Worm (Caenorhabditis elegans) whole organism, young adult: Measurements from ENCODE around the gene srw-84.
A peak's percentile ranks its signal among the peaks of the same experiment; 100 is the strongest.

Experiments used
- F10E7.11 ChIP-seq: sonication (generic microtip); optimal IDR thresholded peaks from 2 replicates; lab custom pipeline; 2017; ENCODE audit warnings: mild to moderate bottlenecking, missing genetic modification characterization, moderate library complexity, missing compliant biosample characterization
- F22D6.2 ChIP-seq: sonication (generic microtip); optimal IDR thresholded peaks from 2 replicates; lab custom pipeline; 2016; ENCODE audit warnings: mild to moderate bottlenecking, missing genetic modification characterization, missing compliant biosample characterization
- F57C9.4 ChIP-seq: sonication (generic microtip); optimal IDR thresholded peaks from 2 replicates; lab custom pipeline; 2017; ENCODE audit warnings: mild to moderate bottlenecking, missing genetic modification characterization, missing compliant biosample characterization
- K12H6.12 ChIP-seq: fragments of 200-800 bp; sonication (Bioruptor generic); optimal IDR thresholded peaks from 2 replicates; lab custom pipeline; 2018; ENCODE audit warnings: mild to moderate bottlenecking, missing genetic modification characterization, missing compliant biosample characterization
- Y67H2A.10 ChIP-seq: fragments of 200-800 bp; sonication (Bioruptor generic); conservative IDR thresholded peaks from 2 replicates; pipeline ENCODE4 v1.3.6; 2022; ENCODE audit warnings: missing genetic modification reagents, missing genetic modification characterization, missing compliant biosample characterization
- Y95B8A.8 ChIP-seq: fragments of 200-800 bp; sonication (Bioruptor generic); IDR thresholded peaks from 2 replicates; pipeline ENCODE4 v1.3.6; 2022; ENCODE audit warnings: missing genetic modification reagents, missing genetic modification characterization, missing compliant biosample characterization
- aptf-3 ChIP-seq: fragments of 200-800 bp; sonication (Bioruptor generic); IDR thresholded peaks from 2 replicates; pipeline ENCODE4 v1.3.6; 2022; ENCODE audit warnings: missing genetic modification characterization, missing compliant biosample characterization
- atf-7 ChIP-seq: sonication (generic microtip); optimal IDR thresholded peaks from 2 replicates; lab custom pipeline; 2017; ENCODE audit warnings: mild to moderate bottlenecking, missing genetic modification characterization, missing compliant biosample characterization
- athp-1 ChIP-seq: sonication (generic microtip); optimal IDR thresholded peaks from 2 replicates; lab custom pipeline; 2017; ENCODE audit warnings: mild to moderate bottlenecking, missing genetic modification characterization, missing compliant biosample characterization
- attf-6 ChIP-seq: fragments of 200-800 bp; sonication (Bioruptor generic); IDR thresholded peaks from 2 replicates; pipeline ENCODE4 v1.3.6; 2022; ENCODE audit warnings: missing genetic modification reagents, missing genetic modification characterization, missing compliant biosample characterization
- ccch-3 ChIP-seq: fragments of 200-800 bp; sonication (Bioruptor generic); optimal IDR thresholded peaks from 2 replicates; lab custom pipeline; 2018; ENCODE audit warnings: mild to moderate bottlenecking, missing genetic modification characterization, missing compliant biosample characterization
- ceh-27 ChIP-seq: fragments of 200-800 bp; sonication (Bioruptor generic); optimal IDR thresholded peaks from 2 replicates; lab custom pipeline; 2018; ENCODE audit warnings: mild to moderate bottlenecking, missing genetic modification characterization, moderate library complexity, missing compliant biosample characterization
- ceh-40 ChIP-seq: fragments of 200-800 bp; sonication (Bioruptor generic); IDR thresholded peaks from 2 replicates; pipeline ENCODE4 v1.3.6; 2022; ENCODE audit warnings: missing genetic modification characterization, missing compliant biosample characterization
- chd-7 ChIP-seq: sonication (generic microtip); optimal IDR thresholded peaks from 2 replicates; lab custom pipeline; 2016; ENCODE audit warnings: mild to moderate bottlenecking, missing genetic modification characterization, moderate library complexity, missing compliant biosample characterization
- dpff-1 ChIP-seq: sonication (generic microtip); optimal IDR thresholded peaks from 2 replicates; lab custom pipeline; 2017; ENCODE audit warnings: mild to moderate bottlenecking, missing genetic modification characterization, missing compliant biosample characterization
- ekl-4 ChIP-seq: fragments of 200-800 bp; sonication (Bioruptor generic); IDR thresholded peaks from 2 replicates; pipeline ENCODE4 v1.3.6; 2022; ENCODE audit warnings: missing genetic modification reagents, missing genetic modification characterization, missing compliant biosample characterization
- hmg-1.2 ChIP-seq: fragments of 200-800 bp; sonication (Bioruptor generic); IDR thresholded peaks from 2 replicates; pipeline ENCODE4 v1.3.6; 2022; ENCODE audit warnings: missing genetic modification reagents, missing genetic modification characterization, missing compliant biosample characterization
- hmg-20 ChIP-seq: fragments of 200-800 bp; sonication (Bioruptor generic); IDR thresholded peaks from 2 replicates; pipeline ENCODE4 v1.3.6; 2022; ENCODE audit warnings: missing genetic modification reagents, missing genetic modification characterization, missing compliant biosample characterization
- hrde-1 ChIP-seq: sonication (generic microtip); optimal IDR thresholded peaks from 2 replicates; lab custom pipeline; 2016; ENCODE audit warnings: missing genetic modification characterization, mild to moderate bottlenecking, missing compliant biosample characterization, moderate library complexity, missing genotype, missing genetic modification reagents, borderline replicate concordance
- let-526 ChIP-seq: fragments of 200-800 bp; sonication (Bioruptor generic); IDR thresholded peaks from 2 replicates; pipeline ENCODE4 v1.3.6; 2022; ENCODE audit warnings: missing genetic modification reagents, missing genetic modification characterization, missing compliant biosample characterization
- lin-40 ChIP-seq: sonication (generic microtip); optimal IDR thresholded peaks from 2 replicates; lab custom pipeline; 2016; ENCODE audit warnings: missing genetic modification characterization, mild to moderate bottlenecking, missing compliant biosample characterization, missing genotype, missing genetic modification reagents
- lir-1 ChIP-seq: fragments of 200-800 bp; sonication (Bioruptor generic); conservative IDR thresholded peaks from 2 replicates; pipeline ENCODE4 v1.3.6; 2022; ENCODE audit warnings: missing genetic modification reagents, missing genetic modification characterization, missing compliant biosample characterization
- lsl-1 ChIP-seq: fragments of 200-800 bp; sonication (Bioruptor generic); optimal IDR thresholded peaks from 2 replicates; lab custom pipeline; 2018; ENCODE audit warnings: mild to moderate bottlenecking, missing genetic modification characterization, moderate library complexity, missing compliant biosample characterization
- mes-4 ChIP-seq: sonication (generic microtip); optimal IDR thresholded peaks from 2 replicates; lab custom pipeline; 2016; ENCODE audit warnings: missing genotype, missing genetic modification characterization, missing compliant biosample characterization
- nhr-179 ChIP-seq: sonication (generic microtip); optimal IDR thresholded peaks from 2 replicates; lab custom pipeline; 2016; ENCODE audit warnings: mild to moderate bottlenecking, missing genetic modification characterization, missing compliant biosample characterization
- nhr-80 ChIP-seq: sonication (generic microtip); optimal IDR thresholded peaks from 2 replicates; lab custom pipeline; 2016; ENCODE audit warnings: missing genetic modification characterization, missing compliant biosample characterization
- pbrm-1 ChIP-seq: fragments of 200-800 bp; sonication (Bioruptor generic); IDR thresholded peaks from 2 replicates; pipeline ENCODE4 v1.3.6; 2022; ENCODE audit warnings: missing genetic modification reagents, missing genetic modification characterization, missing compliant biosample characterization
- rpc-1 ChIP-seq, 2 experiments: fragments of 150-350 bp in 1 of 2; sonication (generic microtip) in 1 of 2; optimal IDR thresholded peaks; 2 replicates each; lab custom pipeline; 2014 to 2018; ENCODE audit warnings: missing biosample characterization in 1 of 2, missing genetic modification characterization in 1 of 2, missing genetic modification reagents in 1 of 2, missing genotype in 1 of 2
- sea-2 ChIP-seq: fragments of 200-800 bp; sonication (Bioruptor generic); IDR thresholded peaks from 2 replicates; pipeline ENCODE4 v1.3.6; 2022; ENCODE audit warnings: missing genetic modification characterization, missing compliant biosample characterization
- snpc-1.1 ChIP-seq: sonication (generic microtip); optimal IDR thresholded peaks from 2 replicates; lab custom pipeline; 2017; ENCODE audit warnings: missing genetic modification characterization, mild to moderate bottlenecking, missing compliant biosample characterization, antibody characterized with exemption, moderate library complexity, missing genotype, missing genetic modification reagents; ENCODE audit not compliant: insufficient read depth
- snpc-3.4 ChIP-seq: sonication (generic microtip); optimal IDR thresholded peaks from 2 replicates; lab custom pipeline; 2017; ENCODE audit warnings: missing genetic modification characterization, mild to moderate bottlenecking, missing compliant biosample characterization, antibody characterized with exemption, moderate library complexity, missing genotype, missing genetic modification reagents
- snpc-4 ChIP-seq, 5 experiments: fragments of 150-350 bp in 1 of 5; sonication (generic microtip) in 4 of 5; optimal IDR thresholded peaks; 2 replicates each; lab custom pipeline; 2014 to 2018; ENCODE audit warnings: missing genetic modification characterization in 5 of 5, missing biosample characterization in 3 of 5, antibody characterized with exemption in 2 of 5, mild to moderate bottlenecking in 2 of 5, missing compliant biosample characterization in 2 of 5, missing genotype in 2 of 5, moderate library complexity in 2 of 5, missing genetic modification reagents in 1 of 5
- tbp1 ChIP-seq: fragments of 200-800 bp; sonication (Bioruptor generic); optimal IDR thresholded peaks from 2 replicates; lab custom pipeline; 2018; ENCODE audit warnings: mild to moderate bottlenecking, missing genetic modification characterization, missing compliant biosample characterization
- unc-130 ChIP-seq: sonication (generic microtip); optimal IDR thresholded peaks from 2 replicates; lab custom pipeline; 2016; ENCODE audit warnings: missing genetic modification reagents, missing genetic modification characterization, missing compliant biosample characterization
- ztf-18 ChIP-seq: sonication (generic microtip); optimal IDR thresholded peaks from 2 replicates; lab custom pipeline; 2016; ENCODE audit warnings: missing genotype, mild to moderate bottlenecking, missing genetic modification characterization, missing compliant biosample characterization
- ztf-25 ChIP-seq: fragments of 200-800 bp; sonication (Bioruptor generic); IDR thresholded peaks from 2 replicates; pipeline ENCODE4 v1.3.6; 2022; ENCODE audit warnings: missing genetic modification reagents, missing genetic modification characterization, missing compliant biosample characterization
- ztf-28 ChIP-seq: fragments of 200-800 bp; sonication (Bioruptor generic); IDR thresholded peaks from 2 replicates; pipeline ENCODE4 v1.3.6; 2022; ENCODE audit warnings: missing genetic modification reagents, missing genetic modification characterization, missing compliant biosample characterization

Gene srw-84

ce11 chrV:19371253-19371652 is 9.8 kb upstream of the srw-84 start, which contains the start of gene Y43F8A.2:
Gene Y43F8A.2 (plus strand): TSS chrV:19371553.
- no peak for TF ChIP-seq unc-130 (GFP tag; lab: Kevin White, UChicago)
- no peak for TF ChIP-seq nhr-179
- no peak for TF ChIP-seq athp-1 (tag; lab: Kevin White, UChicago)
- TF ChIP-seq aptf-3: no peak
- TF ChIP-seq snpc-3.4 (tag; lab: Kevin White, UChicago): no peak
- no peak for TF ChIP-seq ekl-4 (GFP tag; lab: Robert Waterston, UW)
- no peak for TF ChIP-seq lin-40
- TF ChIP-seq snpc-1.1 (tag; lab: Kevin White, UChicago): no peak
- TF ChIP-seq ztf-25: no peak
- TF ChIP-seq sea-2 (GFP tag; lab: Robert Waterston, UW): no peak
- TF ChIP-seq chd-7 (tag; lab: Kevin White, UChicago): no peak
- no peak for TF ChIP-seq attf-6 (GFP tag; lab: Robert Waterston, UW)

ce11 chrV:19371777-19372176 is 9.3 kb upstream of the srw-84 start:
- TF ChIP-seq Y67H2A.10 (GFP tag; lab: Robert Waterston, UW) (no peak), ztf-18 (tag; lab: Kevin White, UChicago) (peak; percentile 53)
- TF ChIP-seq, all 124 proteins: peak for 1

ce11 chrV:19377014-19377494 is 4.0 kb upstream of the srw-84 start, which contains the start of gene nceh-1:
Gene nceh-1 (plus strand): TSS chrV:19377444.
- TF ChIP-seq atf-7 (tag; lab: Kevin White, UChicago): no peak
- no peak for TF ChIP-seq ccch-3 (GFP tag; lab: Kevin White, UChicago)
- TF ChIP-seq lsl-1 (GFP tag; lab: Kevin White, UChicago): no peak
- no peak for TF ChIP-seq aptf-3
- no peak for TF ChIP-seq F10E7.11
- no peak for TF ChIP-seq F57C9.4
- no peak for TF ChIP-seq mes-4 (tag; lab: Kevin White, UChicago)
- TF ChIP-seq hmg-20 (GFP tag; lab: Robert Waterston, UW): no peak
- TF ChIP-seq, all 124 proteins: peak for 0

- TF ChIP-seq hrde-1 (tag; lab: Kevin White, UChicago) (no peak), K12H6.12 (tag; lab: Kevin White, UChicago) (no peak), lin-40 (no peak), lsl-1 (GFP tag; lab: Kevin White, UChicago) (no peak), F10E7.11 (no peak), ztf-25 (no peak), F22D6.2 (tag; lab: Kevin White, UChicago) (no peak), let-526 (GFP tag; lab: Robert Waterston, UW) (no peak), ceh-27 (GFP tag; lab: Kevin White, UChicago) (no peak), nhr-80 (tag; lab: Kevin White, UChicago) (no peak)
These were observed 9.0 kb downstream of the srw-84 start, which contains the start of gene slcr-46.2 for ce11 chrV:19390029-19390428. Gene slcr-46.2 (minus strand): TSS chrV:19390129.

- TF ChIP-seq ceh-40 (GFP tag; lab: Robert Waterston, UW) (no peak), hmg-1.2 (GFP tag; lab: Robert Waterston, UW) (peak; percentile 76)
- TF ChIP-seq, all 124 proteins: peak for 1
These were observed 10.2 kb downstream of the srw-84 start for ce11 chrV:19391242-19391641.

ce11 chrV:19394750-19395149 is 13.7 kb downstream of the srw-84 start, which contains the start of gene C25F9.8:
Gene C25F9.8 (plus strand): TSS chrV:19395050.
- TF ChIP-seq pbrm-1: no peak
- no peak for TF ChIP-seq ztf-28 (GFP tag; lab: Robert Waterston, UW)
- TF ChIP-seq rpc-1 (optimal IDR thresholded peaks at IDR 0.05; lab: Kevin White, UChicago): no peak
- peak; percentile 46 for TF ChIP-seq rpc-1 (tag; optimal IDR thresholded peaks at IDR 0.05; lab: Kevin White, UChicago)
- TF ChIP-seq Y95B8A.8 (GFP tag; lab: Robert Waterston, UW): no peak
- peak; percentile 35 for TF ChIP-seq tbp1
- no peak for TF ChIP-seq lir-1 (GFP tag; lab: Robert Waterston, UW)
- TF ChIP-seq snpc-4 (GFP tag; optimal IDR thresholded peaks at IDR 0.05; lab: Kevin White, UChicago): no peak
- TF ChIP-seq snpc-4 (tag; optimal IDR thresholded peaks at IDR 0.05; lab: Kevin White, UChicago): no peak
- no peak for TF ChIP-seq dpff-1 (tag; lab: Kevin White, UChicago)
